Fruit fly (Drosophila melanogaster): ENCODE measurements around the gene RpS21.

The RpS21 gene

dm6 chr2L:2878859-2879258 is 23.0 kb downstream of the RpS21 start, which contains the start of gene RabGGTb (continued):
- TF ChIP-seq tna (GFP tag; IDR thresholded peaks at IDR 0.05; ENCODE audit: partially characterized antibody) = no peak; the same call in 1 of the 2 replicates
- TF ChIP-seq Nf-YB (GFP tag; optimal IDR thresholded peaks at IDR 0.05) = no peak
- TF ChIP-seq CG10654 (GFP tag; optimal IDR thresholded peaks at IDR 0.05) = no peak
- TF ChIP-seq ems (GFP tag; optimal IDR thresholded peaks at IDR 0.05) = peak; percentile 63
- TF ChIP-seq schlank (tag; optimal IDR thresholded peaks at IDR 0.05) = peak; percentile 6
- peak; percentile 34 for TF ChIP-seq CG8924 (tag; optimal IDR thresholded peaks at IDR 0.05)
- no peak for TF ChIP-seq btn (GFP tag; optimal IDR thresholded peaks at IDR 0.05)
- TF ChIP-seq BtbVII (GFP tag; optimal IDR thresholded peaks at IDR 0.05) = peak; percentile 27
- TF ChIP-seq CG32767 (GFP tag; IDR thresholded peaks at IDR 0.05) = peak; percentile 38; the same call in 1 of the 2 replicates
- TF ChIP-seq Jarid2 (GFP tag; optimal IDR thresholded peaks at IDR 0.05) = no peak
- no peak for TF ChIP-seq usp (GFP tag; optimal IDR thresholded peaks at IDR 0.05)
- peak; percentile 66 for TF ChIP-seq Meics (GFP tag; optimal IDR thresholded peaks at IDR 0.05)
- TF ChIP-seq knrl (GFP tag; IDR thresholded peaks at IDR 0.05; ENCODE audit: partially characterized antibody) = no peak; the same call in 2 of the 3 replicates
- peak; percentile 31 for TF ChIP-seq zen (tag; optimal IDR thresholded peaks at IDR 0.05)
- TF ChIP-seq repo (GFP tag; optimal IDR thresholded peaks at IDR 0.05) = peak; percentile 56
- TF ChIP-seq yki (optimal IDR thresholded peaks at IDR 0.05) = no peak
- peak; percentile 38 for TF ChIP-seq CG2875 (GFP tag; optimal IDR thresholded peaks at IDR 0.05)
- TF ChIP-seq bigmax (GFP tag; optimal IDR thresholded peaks at IDR 0.05) = peak; percentile 69
- no peak for TF ChIP-seq Hr78 (GFP tag; optimal IDR thresholded peaks at IDR 0.05)
- TF ChIP-seq Med (GFP tag) = peak; percentile 95
- peak; percentile 20 for TF ChIP-seq CG3163 (GFP tag; optimal IDR thresholded peaks at IDR 0.05)
- TF ChIP-seq CG31441 (GFP tag; IDR thresholded peaks at IDR 0.05) = peak; percentile 26; the same call in 1 of the 2 replicates
- peak; percentile 56 for TF ChIP-seq Xbp1 (GFP tag; optimal IDR thresholded peaks at IDR 0.05)
- peak; percentile 16 for TF ChIP-seq exex (tag; optimal IDR thresholded peaks at IDR 0.05)
- no peak for TF ChIP-seq toy (GFP tag; IDR thresholded peaks at IDR 0.05)
- peak; percentile 51; the same call in 1 of the 2 replicates for TF ChIP-seq CG16779 (GFP tag; IDR thresholded peaks at IDR 0.05)
- no peak for TF ChIP-seq Abd-B (GFP tag; optimal IDR thresholded peaks at IDR 0.05)
- TF ChIP-seq CG17829 (tag; optimal IDR thresholded peaks at IDR 0.05) = peak; percentile 57
- TF ChIP-seq CG11456 (GFP tag; IDR thresholded peaks at IDR 0.05) = peak; percentile 84; the same call in 2 of the 3 replicates
- peak; percentile 89 for TF ChIP-seq ci (GFP tag; IDR thresholded peaks at IDR 0.05)
- no peak for TF ChIP-seq eve (GFP tag; optimal IDR thresholded peaks at IDR 0.05)
- peak; percentile 26 for TF ChIP-seq nom (GFP tag; optimal IDR thresholded peaks at IDR 0.05)
- no peak for TF ChIP-seq CG8281 (tag; optimal IDR thresholded peaks at IDR 0.05)
- no peak for TF ChIP-seq CG7928 (GFP tag; optimal IDR thresholded peaks at IDR 0.05)
- TF ChIP-seq CG12769 (tag; optimal IDR thresholded peaks at IDR 0.05) = peak; percentile 73
- peak; percentile 50 for TF ChIP-seq Hmr (GFP tag; optimal IDR thresholded peaks at IDR 0.05)
- peak; percentile 76 for TF ChIP-seq ranshi (GFP tag; IDR thresholded peaks at IDR 0.05)
- TF ChIP-seq CG17802 (tag; optimal IDR thresholded peaks at IDR 0.05) = peak; percentile 17
- no peak for TF ChIP-seq aop (GFP tag; IDR thresholded peaks at IDR 0.05)
- TF ChIP-seq lbe (GFP tag; optimal IDR thresholded peaks at IDR 0.05) = no peak
- peak; percentile 26 for TF ChIP-seq Fer3 (tag; optimal IDR thresholded peaks at IDR 0.05)
- no peak for TF ChIP-seq D19B (GFP tag; optimal IDR thresholded peaks at IDR 0.05)
- TF ChIP-seq sd (tag; optimal IDR thresholded peaks at IDR 0.05) = peak; percentile 19
- peak; percentile 69 for TF ChIP-seq Rx (GFP tag; IDR thresholded peaks at IDR 0.05)
- no peak for TF ChIP-seq CG6254 (GFP tag; optimal IDR thresholded peaks at IDR 0.05)
- TF ChIP-seq ATbp (GFP tag; optimal IDR thresholded peaks at IDR 0.05) = peak; percentile 17
- no peak for TF ChIP-seq CG7357 (GFP tag; IDR thresholded peaks at IDR 0.05)
- TF ChIP-seq mld (GFP tag; IDR thresholded peaks at IDR 0.05; ENCODE audit: partially characterized antibody) = no peak
- peak; percentile 5 for TF ChIP-seq CG13894 (tag; optimal IDR thresholded peaks at IDR 0.05)
- TF ChIP-seq sisA (GFP tag; IDR thresholded peaks at IDR 0.05) = peak; percentile 58

Data from whole organism, embryonic.